Worm (Caenorhabditis elegans): ENCODE measurements around the gene F59A6.10.

F59A6.10 gene

DNA sequence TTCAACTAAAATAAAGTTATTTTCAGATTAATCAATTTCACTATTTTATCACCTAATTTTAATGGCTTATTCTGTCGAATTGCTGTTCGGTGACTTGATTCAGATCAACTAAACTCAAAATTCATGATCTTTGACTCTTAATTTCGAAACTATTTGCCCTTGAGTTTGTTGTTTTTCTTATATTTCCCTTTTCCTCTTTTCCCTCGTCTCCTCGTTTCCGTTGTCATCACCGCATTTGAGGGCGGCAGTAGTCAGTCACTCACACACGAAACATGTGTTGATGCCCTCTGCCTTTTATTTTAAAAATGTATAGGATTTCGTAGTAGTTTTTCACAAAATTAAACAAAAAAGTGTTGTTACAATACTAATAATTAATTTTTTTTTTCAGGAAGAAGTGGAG is 8.8 kb upstream of the F59A6.10 start, which contains the start of gene rnh-1.0:
TSS of gene rnh-1.0 (plus strand) at position 389 of the 400 bp plus-strand sequence.
- TF ChIP-seq mab-5 (tag; optimal IDR thresholded peaks at IDR 0.05): no peak
- TF ChIP-seq ceh-83 (GFP tag; optimal IDR thresholded peaks at IDR 0.05): no peak

DNA sequence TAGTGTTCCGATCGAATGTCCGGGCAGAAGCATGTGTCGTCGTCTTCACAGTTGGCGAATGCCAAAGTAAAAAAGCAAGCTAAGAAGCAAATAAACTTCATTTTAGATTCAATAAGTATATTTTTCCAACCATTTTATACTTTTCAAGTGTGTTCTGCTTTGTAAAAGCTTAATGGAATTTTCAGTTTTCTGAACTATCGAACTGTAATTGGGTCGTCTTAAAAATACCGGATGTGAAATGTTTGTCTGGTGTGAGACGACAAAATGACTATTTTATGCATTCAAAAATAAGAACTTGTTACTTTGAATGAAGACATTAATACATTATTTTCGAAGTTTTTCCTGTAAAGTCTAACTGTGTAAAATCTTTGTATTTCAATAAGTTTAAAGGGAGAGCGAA is 5.1 kb upstream of the F59A6.10 start, which contains the start of gene F59A6.11:
TSS of gene F59A6.11 (minus strand) at position 101 of the 400 bp plus-strand sequence.
- TF ChIP-seq sptf-1 (tag; optimal IDR thresholded peaks at IDR 0.05) (no peak), lsy-2 (tag; optimal IDR thresholded peaks at IDR 0.05) (no peak), unc-39 (tag; optimal IDR thresholded peaks at IDR 0.05) (no peak), elt-3 (tag; optimal IDR thresholded peaks at IDR 0.05) (no peak)

DNA sequence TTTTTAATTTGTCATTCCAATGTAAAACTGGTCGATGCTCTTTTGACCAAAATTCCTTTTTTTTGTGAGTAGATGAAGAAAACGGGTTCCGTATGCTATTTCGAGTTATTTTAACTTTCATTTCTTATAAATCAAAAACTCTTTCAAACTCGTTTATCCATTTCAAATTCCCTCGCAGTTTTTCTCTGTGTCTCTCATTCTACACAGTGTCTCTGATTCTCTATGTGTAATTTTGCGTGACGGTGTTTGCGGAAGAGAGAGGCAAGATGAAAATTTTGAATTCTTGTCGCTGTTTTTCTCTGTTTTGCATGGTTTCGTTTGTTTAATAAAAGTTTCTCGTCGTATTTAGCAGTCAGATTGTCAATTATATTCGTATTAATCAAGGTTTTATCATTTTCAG is 4.6 kb upstream of the F59A6.10 start, which contains the start of gene citk-2:
TSS of gene citk-2 (plus strand) at position 399 of the 400 bp plus-strand sequence.
- no peak for TF ChIP-seq unc-39 (tag; optimal IDR thresholded peaks at IDR 0.05)
- no peak for TF ChIP-seq hlh-1 (tag; optimal IDR thresholded peaks at IDR 0.05)
- no peak for TF ChIP-seq mls-2 (tag; optimal IDR thresholded peaks at IDR 0.05)
- no peak for TF ChIP-seq mab-5 (tag; optimal IDR thresholded peaks at IDR 0.05)
- TF ChIP-seq cnd-1 (tag; optimal IDR thresholded peaks at IDR 0.05): no peak
- peak; percentile 53 for TF ChIP-seq lin-13 (tag; optimal IDR thresholded peaks at IDR 0.05)
- no peak for TF ChIP-seq flh-1 (GFP tag; optimal IDR thresholded peaks at IDR 0.05)
- no peak for TF ChIP-seq unc-120 (tag; optimal IDR thresholded peaks at IDR 0.05; ENCODE audit: poor library complexity, severe bottlenecking)
- no peak for TF ChIP-seq nhr-2 (tag; optimal IDR thresholded peaks at IDR 0.05)
- TF ChIP-seq nhr-12 (tag; optimal IDR thresholded peaks at IDR 0.05): no peak
- peak; percentile 86 for TF ChIP-seq nhr-237 (tag; optimal IDR thresholded peaks at IDR 0.05)
- no peak for TF ChIP-seq zip-8 (tag; optimal IDR thresholded peaks at IDR 0.05)
- no peak for TF ChIP-seq ztf-11 (tag; optimal IDR thresholded peaks at IDR 0.05)
- no peak for TF ChIP-seq M03D4.4 (tag; optimal IDR thresholded peaks at IDR 0.05)
- TF ChIP-seq ceh-43 (GFP tag; optimal IDR thresholded peaks at IDR 0.05): no peak
- no peak for TF ChIP-seq ceh-83 (GFP tag; optimal IDR thresholded peaks at IDR 0.05)
- no peak for TF ChIP-seq bed-3 (GFP tag; optimal IDR thresholded peaks at IDR 0.05)
- no peak for TF ChIP-seq elt-1 (tag; optimal IDR thresholded peaks at IDR 0.05; ENCODE audit: borderline replicate concordance, insufficient read depth)

DNA sequence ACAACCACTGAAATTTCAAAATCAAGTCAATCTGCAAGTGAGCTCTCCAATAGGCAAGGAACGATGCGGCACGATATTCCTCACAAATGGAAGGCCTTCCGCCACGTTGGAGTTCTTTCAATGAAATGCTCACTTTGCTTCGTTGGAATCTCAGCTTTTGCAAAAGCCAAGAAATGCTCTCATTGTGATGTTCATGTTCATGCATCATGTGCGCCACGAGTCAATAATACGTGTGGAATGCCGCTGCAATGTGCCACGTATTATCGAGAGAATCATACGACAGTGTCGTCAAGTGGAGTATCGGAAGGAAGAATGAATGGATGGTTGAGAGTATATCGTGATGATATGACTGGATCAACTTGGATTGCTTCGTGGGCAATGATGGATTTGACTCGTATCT is 1.9 kb upstream of the F59A6.10 start:
- no peak for TF ChIP-seq pha-4 (tag; optimal IDR thresholded peaks at IDR 0.05)
- TF ChIP-seq lin-13 (tag; optimal IDR thresholded peaks at IDR 0.05): no peak
- no peak for TF ChIP-seq lin-32 (GFP tag; optimal IDR thresholded peaks at IDR 0.05)
- no peak for TF ChIP-seq elt-3 (tag; optimal IDR thresholded peaks at IDR 0.05)
- TF ChIP-seq ceh-39 (tag; optimal IDR thresholded peaks at IDR 0.05): no peak
- no peak for TF ChIP-seq nhr-76 (tag; optimal IDR thresholded peaks at IDR 0.05)
- TF ChIP-seq cnd-1 (tag; optimal IDR thresholded peaks at IDR 0.05): no peak
- no peak for TF ChIP-seq hlh-1 (tag; optimal IDR thresholded peaks at IDR 0.05)
- no peak for TF ChIP-seq drap-1 (GFP tag; optimal IDR thresholded peaks at IDR 0.05)
- TF ChIP-seq mab-5 (tag; optimal IDR thresholded peaks at IDR 0.05): no peak
- TF ChIP-seq ham-2 (GFP tag; optimal IDR thresholded peaks at IDR 0.05): no peak
- no peak for TF ChIP-seq nhr-2 (tag; optimal IDR thresholded peaks at IDR 0.05)
- TF ChIP-seq ces-1 (GFP tag; optimal IDR thresholded peaks at IDR 0.05): no peak
- no peak for TF ChIP-seq unc-120 (tag; optimal IDR thresholded peaks at IDR 0.05; ENCODE audit: poor library complexity, severe bottlenecking)
- no peak for TF ChIP-seq mls-2 (tag; optimal IDR thresholded peaks at IDR 0.05)
- no peak for TF ChIP-seq nhr-28 (tag; optimal IDR thresholded peaks at IDR 0.05)
- TF ChIP-seq flh-1 (GFP tag; optimal IDR thresholded peaks at IDR 0.05): no peak
- no peak for TF ChIP-seq mep-1 (tag; optimal IDR thresholded peaks at IDR 0.05)

DNA sequence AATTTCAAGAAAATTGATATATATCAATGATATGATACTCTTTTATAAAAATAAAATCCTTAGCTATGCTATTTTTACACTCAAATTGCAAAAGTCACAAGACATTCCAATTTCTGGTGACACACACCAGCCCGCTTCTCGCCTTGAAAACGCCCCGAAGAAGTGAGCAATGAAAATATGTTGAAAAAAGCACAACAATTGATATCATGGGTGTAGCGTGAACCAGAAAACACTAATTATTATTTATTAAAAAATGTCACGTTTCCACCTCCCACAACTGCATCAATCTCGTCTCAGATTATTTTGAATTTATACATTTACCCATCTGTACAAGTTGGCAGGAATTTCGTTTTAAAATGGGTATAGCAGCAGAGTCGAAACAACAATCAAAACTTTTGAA is 1.0 kb downstream of the F59A6.10 start, which contains the start of gene F59A6.4:
TSS of gene F59A6.4 (plus strand) at position 301 of the 400 bp plus-strand sequence.
- TF ChIP-seq drap-1 (GFP tag; optimal IDR thresholded peaks at IDR 0.05): no peak
- TF ChIP-seq ces-1 (GFP tag; optimal IDR thresholded peaks at IDR 0.05): no peak
- TF ChIP-seq ham-2 (GFP tag; optimal IDR thresholded peaks at IDR 0.05): no peak
- no peak for TF ChIP-seq hlh-1 (tag; optimal IDR thresholded peaks at IDR 0.05)
- TF ChIP-seq ztf-11 (tag; optimal IDR thresholded peaks at IDR 0.05): no peak
- no peak for TF ChIP-seq nhr-28 (tag; optimal IDR thresholded peaks at IDR 0.05)
- no peak for TF ChIP-seq pha-4 (tag; optimal IDR thresholded peaks at IDR 0.05)
- no peak for TF ChIP-seq sptf-1 (tag; optimal IDR thresholded peaks at IDR 0.05)
- no peak for TF ChIP-seq tbx-8 (GFP tag; optimal IDR thresholded peaks at IDR 0.05)
- no peak for TF ChIP-seq ceh-43 (GFP tag; optimal IDR thresholded peaks at IDR 0.05)
- TF ChIP-seq unc-62 (GFP tag; optimal IDR thresholded peaks at IDR 0.05): no peak
- TF ChIP-seq nhr-12 (tag; optimal IDR thresholded peaks at IDR 0.05): no peak
- TF ChIP-seq mab-5 (tag; optimal IDR thresholded peaks at IDR 0.05): no peak
- TF ChIP-seq elt-1 (tag; optimal IDR thresholded peaks at IDR 0.05; ENCODE audit: borderline replicate concordance, insufficient read depth): no peak
- TF ChIP-seq lin-32 (GFP tag; optimal IDR thresholded peaks at IDR 0.05): no peak
- no peak for TF ChIP-seq blmp-1 (tag; optimal IDR thresholded peaks at IDR 0.05)
- TF ChIP-seq sem-2 (GFP tag; optimal IDR thresholded peaks at IDR 0.05): no peak
- no peak for TF ChIP-seq elt-3 (tag; optimal IDR thresholded peaks at IDR 0.05)
- no peak for TF ChIP-seq M03D4.4 (tag; optimal IDR thresholded peaks at IDR 0.05)

Data from whole organism, mixed stage, embryonic.